Fruit fly (Drosophila melanogaster): ENCODE data around the gene Nepl18.

DNA sequence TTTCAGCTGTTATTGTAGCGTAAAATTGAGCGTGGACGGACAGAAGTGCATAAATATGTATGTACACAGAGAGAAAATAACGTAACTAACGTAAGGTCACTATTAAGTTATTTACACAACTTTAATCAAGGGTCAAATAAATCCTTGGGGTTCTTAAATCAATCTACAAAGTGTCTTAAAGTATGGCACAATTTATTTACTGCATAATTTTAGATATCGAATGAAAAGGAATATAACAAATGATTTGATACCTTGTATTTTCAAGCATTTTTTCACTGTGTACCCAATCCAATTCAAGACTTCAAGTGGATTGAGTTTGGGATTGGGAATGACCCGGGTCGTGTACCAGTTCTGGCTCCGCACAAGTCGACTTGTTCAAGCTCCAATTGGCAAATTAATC is 33.5 kb upstream of the Nepl18 start:
- TF ChIP-seq h (optimal IDR thresholded peaks at IDR 0.05) (no peak), Myc (optimal IDR thresholded peaks at IDR 0.05) (no peak), insv (optimal IDR thresholded peaks at IDR 0.05) (no peak), psq (optimal IDR thresholded peaks at IDR 0.05) (no peak)
